Worm (Caenorhabditis elegans) whole organism, L3 larva: ENCODE data around the gene C08E8.11.

Experiments used
- R02D3.7 ChIP-seq: fragments of 150-350 bp; optimal IDR thresholded peaks from 2 replicates; lab custom pipeline; 2014; ENCODE audit warnings: missing biosample characterization, missing genetic modification characterization
- ZK546.5 ChIP-seq: sonication (generic microtip); optimal IDR thresholded peaks from 2 replicates; lab custom pipeline; 2017; ENCODE audit warnings: missing biosample characterization, missing genetic modification characterization
- ama-1 ChIP-seq: fragments of 150-350 bp; optimal IDR thresholded peaks from 2 replicates; lab custom pipeline; 2018
- ceh-16 ChIP-seq: sonication (generic microtip); optimal IDR thresholded peaks from 2 replicates; lab custom pipeline; 2017; ENCODE audit warnings: missing biosample characterization, missing genetic modification characterization
- ceh-28 ChIP-seq: fragments of 150-350 bp; optimal IDR thresholded peaks from 2 replicates; lab custom pipeline; 2014; ENCODE audit warnings: missing biosample characterization, missing genetic modification reagents, missing genetic modification characterization
- ceh-82 ChIP-seq: fragments of 150-350 bp; optimal IDR thresholded peaks from 2 replicates; lab custom pipeline; 2014; ENCODE audit warnings: missing biosample characterization, missing genetic modification characterization
- egl-27 ChIP-seq: sonication (generic microtip); optimal IDR thresholded peaks from 4 replicates; lab custom pipeline; 2017; ENCODE audit warnings: missing biosample characterization, missing genetic modification reagents, missing genetic modification characterization
- egl-5 ChIP-seq: fragments of 150-350 bp; optimal IDR thresholded peaks from 2 replicates; lab custom pipeline; 2017; ENCODE audit warnings: missing biosample characterization, missing genetic modification reagents, missing genetic modification characterization, inconsistent platforms
- elt-1 ChIP-seq: fragments of 150-350 bp; optimal IDR thresholded peaks from 2 replicates; lab custom pipeline; 2014; ENCODE audit warnings: missing biosample characterization, missing genetic modification characterization
- elt-3 ChIP-seq, 3 experiments: fragments of 150-350 bp in 1 of 3; sonication (generic microtip) in 2 of 3; optimal IDR thresholded peaks; 2 replicates in 2 of 3; 4 replicates in 1 of 3; lab custom pipeline; 2014 to 2017; ENCODE audit warnings: missing biosample characterization in 3 of 3, missing genetic modification characterization in 3 of 3
- eor-1 ChIP-seq, 2 experiments: fragments of 150-350 bp; optimal IDR thresholded peaks; 2 replicates each; lab custom pipeline; 2014 to 2018; ENCODE audit warnings: missing biosample characterization in 2 of 2, missing genetic modification characterization in 2 of 2
- fkh-10 ChIP-seq: sonication (generic microtip); optimal IDR thresholded peaks from 2 replicates; lab custom pipeline; 2017; ENCODE audit warnings: missing biosample characterization, missing genetic modification reagents, missing genetic modification characterization
- fkh-2 ChIP-seq: fragments of 150-350 bp; optimal IDR thresholded peaks from 2 replicates; lab custom pipeline; 2014; ENCODE audit warnings: missing biosample characterization, missing genetic modification reagents, missing genetic modification characterization
- hmg-11 ChIP-seq: sonication (generic microtip); optimal IDR thresholded peaks from 2 replicates; lab custom pipeline; 2016; ENCODE audit warnings: missing genetic modification characterization, missing compliant biosample characterization
- lin-15B ChIP-seq: fragments of 150-350 bp; optimal IDR thresholded peaks from 2 replicates; lab custom pipeline; 2014; ENCODE audit warnings: missing biosample characterization, missing genetic modification characterization
- lin-39 ChIP-seq: fragments of 150-350 bp; optimal IDR thresholded peaks from 2 replicates; lab custom pipeline; 2018; ENCODE audit warnings: missing biosample characterization, missing genetic modification reagents, missing genetic modification characterization
- lsy-12 ChIP-seq: sonication (generic microtip); optimal IDR thresholded peaks from 2 replicates; lab custom pipeline; 2016; ENCODE audit warnings: mild to moderate bottlenecking, missing genetic modification characterization, missing compliant biosample characterization
- mdl-1 ChIP-seq: fragments of 150-350 bp; optimal IDR thresholded peaks from 2 replicates; lab custom pipeline; 2014; ENCODE audit warnings: missing biosample characterization, missing genetic modification characterization
- mml-1 ChIP-seq: fragments of 150-350 bp; sonication (generic microtip); optimal IDR thresholded peaks from 3 replicates; lab custom pipeline; 2014; ENCODE audit warnings: missing biosample characterization, missing genetic modification characterization
- nhr-11 ChIP-seq: fragments of 150-350 bp; optimal IDR thresholded peaks from 2 replicates; lab custom pipeline; 2014; ENCODE audit warnings: missing biosample characterization, missing genetic modification characterization
- nhr-23 ChIP-seq: fragments of 150-350 bp; optimal IDR thresholded peaks from 2 replicates; lab custom pipeline; 2014; ENCODE audit warnings: missing biosample characterization, missing genetic modification reagents, missing genetic modification characterization
- nhr-237 ChIP-seq: fragments of 150-350 bp; optimal IDR thresholded peaks from 2 replicates; lab custom pipeline; 2014; ENCODE audit warnings: missing biosample characterization, missing genetic modification characterization
- nhr-25 ChIP-seq: sonication (generic microtip); optimal IDR thresholded peaks from 2 replicates; lab custom pipeline; 2017; ENCODE audit warnings: missing biosample characterization, missing genetic modification characterization
- nhr-28 ChIP-seq: fragments of 150-350 bp; optimal IDR thresholded peaks from 2 replicates; lab custom pipeline; 2014; ENCODE audit warnings: missing biosample characterization, missing genetic modification characterization
- nhr-43 ChIP-seq: sonication (generic microtip); optimal IDR thresholded peaks from 2 replicates; lab custom pipeline; 2016; ENCODE audit warnings: mild to moderate bottlenecking, missing genetic modification characterization, missing compliant biosample characterization; ENCODE audit not compliant: poor library complexity, severe bottlenecking
- nhr-76 ChIP-seq: fragments of 150-350 bp; sonication (generic microtip); optimal IDR thresholded peaks from 5 replicates; lab custom pipeline; 2014; ENCODE audit warnings: missing biosample characterization, missing genetic modification characterization
- nhr-77 ChIP-seq: fragments of 150-350 bp; optimal IDR thresholded peaks from 2 replicates; lab custom pipeline; 2014; ENCODE audit warnings: missing biosample characterization, missing genetic modification characterization
- pha-4 ChIP-seq: fragments of 150-350 bp; optimal IDR thresholded peaks from 2 replicates; lab custom pipeline; 2014; ENCODE audit warnings: missing biosample characterization, missing genetic modification reagents, missing genetic modification characterization
- pqm-1 ChIP-seq: fragments of 150-350 bp; optimal IDR thresholded peaks from 2 replicates; lab custom pipeline; 2017; ENCODE audit warnings: missing biosample characterization, missing genetic modification characterization, inconsistent platforms
- sea-2 ChIP-seq: fragments of 150-350 bp; sonication (generic microtip); optimal IDR thresholded peaks from 4 replicates; lab custom pipeline; 2014; ENCODE audit warnings: missing biosample characterization, missing genetic modification reagents, missing genetic modification characterization
- skn-1 ChIP-seq: fragments of 150-350 bp; optimal IDR thresholded peaks from 2 replicates; lab custom pipeline; 2014; ENCODE audit warnings: missing biosample characterization, missing genetic modification characterization
- snpc-4 ChIP-seq: fragments of 150-350 bp; optimal IDR thresholded peaks from 2 replicates; lab custom pipeline; 2014; ENCODE audit warnings: missing biosample characterization, missing genetic modification characterization
- tbx-2 ChIP-seq: sonication (generic microtip); optimal IDR thresholded peaks from 2 replicates; lab custom pipeline; 2016; ENCODE audit warnings: mild to moderate bottlenecking, missing genetic modification characterization, missing compliant biosample characterization
- zag-1 ChIP-seq: fragments of 150-350 bp; optimal IDR thresholded peaks from 2 replicates; lab custom pipeline; 2014; ENCODE audit warnings: missing biosample characterization, missing genetic modification characterization
- ztf-11 ChIP-seq: fragments of 150-350 bp; optimal IDR thresholded peaks from 2 replicates; lab custom pipeline; 2014; ENCODE audit warnings: missing biosample characterization, missing genetic modification characterization

The C08E8.11 gene

DNA sequence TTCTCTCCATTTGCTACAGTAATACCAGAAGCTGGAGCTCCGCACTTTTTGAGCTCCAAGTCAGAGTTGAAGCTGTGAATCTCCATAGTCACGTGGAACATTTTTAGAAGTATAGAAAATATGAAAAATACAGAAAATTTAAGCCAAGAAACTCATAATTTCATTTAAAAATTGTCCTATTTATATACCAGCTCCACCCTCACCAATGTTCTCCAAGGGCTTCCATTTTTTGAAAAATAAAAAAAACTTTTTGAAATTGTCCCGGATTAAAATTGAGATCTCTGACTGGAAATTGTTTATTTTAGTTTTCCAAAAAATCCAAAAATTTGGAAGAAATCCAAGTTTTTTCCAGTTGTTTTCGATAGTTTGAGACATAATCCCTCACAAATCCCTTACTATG, 9.1 kb downstream of the C08E8.11 start, which contains the start of gene C08E8.5:
TSS of gene C08E8.5 (minus strand) at position 101 of the 400 bp plus-strand sequence.
- no peak for TF ChIP-seq egl-27 (tag; lab: Kevin White, UChicago)
- no peak for TF ChIP-seq ama-1
- no peak for TF ChIP-seq nhr-28 (tag; lab: Kevin White, UChicago)
- TF ChIP-seq nhr-237 (tag; lab: Kevin White, UChicago), result no peak
- TF ChIP-seq nhr-76 (tag; lab: Kevin White, UChicago), result no peak
- TF ChIP-seq nhr-25, result no peak
- TF ChIP-seq pha-4 (tag; lab: Kevin White, UChicago), result no peak
- TF ChIP-seq nhr-43 (tag; lab: Kevin White, UChicago), result no peak
- TF ChIP-seq pqm-1, result no peak
- TF ChIP-seq fkh-2 (tag; lab: Kevin White, UChicago), result no peak
- TF ChIP-seq elt-1 (tag; lab: Kevin White, UChicago), result no peak
- TF ChIP-seq eor-1 (tag; optimal IDR thresholded peaks at IDR 0.05; lab: Kevin White, UChicago), result no peak
- no peak for TF ChIP-seq mdl-1 (tag; lab: Kevin White, UChicago)
- no peak for TF ChIP-seq tbx-2 (tag; lab: Kevin White, UChicago)
- no peak for TF ChIP-seq ztf-11 (tag; lab: Kevin White, UChicago)
- no peak for TF ChIP-seq ceh-28 (tag; lab: Kevin White, UChicago)
- no peak for TF ChIP-seq lin-15B

DNA sequence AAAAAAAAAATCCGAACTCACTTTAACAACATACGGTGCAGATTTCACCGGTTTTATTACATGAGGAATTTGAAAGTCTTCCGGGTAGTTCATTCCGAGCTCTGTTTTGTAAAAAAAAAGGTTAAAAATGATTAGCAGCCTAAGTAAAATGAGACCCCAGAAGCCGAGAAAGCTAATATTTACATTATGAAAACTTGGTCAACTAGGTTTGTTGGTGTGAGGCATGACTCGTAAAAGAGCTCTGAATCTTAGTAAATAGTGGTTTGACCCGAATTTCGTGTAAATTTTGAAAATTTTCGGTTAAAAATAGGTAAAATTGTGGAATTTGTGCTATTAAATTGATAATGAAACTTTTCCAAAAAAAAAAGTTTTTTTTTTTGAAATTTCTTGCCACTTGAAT, 11.6 kb downstream of the C08E8.11 start, which contains the start of gene C08E8.1:
TSS of gene C08E8.1 (minus strand) at position 101 of the 400 bp plus-strand sequence.
- TF ChIP-seq ZK546.5 (no peak), zag-1 (tag; lab: Kevin White, UChicago) (no peak), egl-5 (tag; lab: Kevin White, UChicago) (no peak), pqm-1 (no peak), fkh-10 (GFP tag; lab: Kevin White, UChicago) (no peak), sea-2 (GFP tag; lab: Kevin White, UChicago) (no peak), R02D3.7 (tag; lab: Kevin White, UChicago) (no peak), nhr-23 (tag; lab: Kevin White, UChicago) (no peak), nhr-43 (tag; lab: Kevin White, UChicago) (no peak)

- TF ChIP-seq nhr-77, result no peak
- no peak for TF ChIP-seq hmg-11 (tag; lab: Kevin White, UChicago)
- no peak for TF ChIP-seq mml-1 (tag; lab: Kevin White, UChicago)
- no peak for TF ChIP-seq lsy-12 (tag; lab: Kevin White, UChicago)
- no peak for TF ChIP-seq elt-3 (tag; optimal IDR thresholded peaks at IDR 0.05; lab: Kevin White, UChicago)
- TF ChIP-seq R02D3.7 (tag; lab: Kevin White, UChicago), result no peak
- TF ChIP-seq mdl-1 (tag; lab: Kevin White, UChicago), result no peak
- no peak for TF ChIP-seq sea-2 (GFP tag; lab: Kevin White, UChicago)
- TF ChIP-seq fkh-10 (GFP tag; lab: Kevin White, UChicago), result no peak
- TF ChIP-seq snpc-4 (tag; lab: Kevin White, UChicago), result no peak
- no peak for TF ChIP-seq egl-5 (tag; lab: Kevin White, UChicago)
- no peak for TF ChIP-seq lin-39
- no peak for TF ChIP-seq egl-27 (tag; lab: Kevin White, UChicago)
- no peak for TF ChIP-seq ceh-82 (tag; lab: Kevin White, UChicago)
- no peak for TF ChIP-seq nhr-28 (tag; lab: Kevin White, UChicago)
- TF ChIP-seq ceh-16 (tag; lab: Kevin White, UChicago), result no peak
- no peak for TF ChIP-seq nhr-76 (tag; lab: Kevin White, UChicago)
Measured at ce11 chrV:18364558-18364957, 13.7 kb downstream of the C08E8.11 start, which contains the start of gene C08E8.9. C08E8.9 (plus strand) TSS chrV:18364858.

ce11 chrV:18368322-18368721, 17.5 kb downstream of the C08E8.11 start, which contains the start of gene C08E8.6:
C08E8.6 (minus strand) TSS chrV:18368422.
- TF ChIP-seq ama-1 (no peak), elt-3 (tag; optimal IDR thresholded peaks at IDR 0.05; lab: Kevin White, UChicago) (no peak), nhr-11 (tag; lab: Kevin White, UChicago) (no peak), skn-1 (tag; lab: Kevin White, UChicago) (no peak), fkh-10 (GFP tag; lab: Kevin White, UChicago) (no peak), lin-39 (no peak), lin-15B (no peak), nhr-25 (no peak), zag-1 (tag; lab: Kevin White, UChicago) (no peak), mdl-1 (tag; lab: Kevin White, UChicago) (no peak)
